Worm (Caenorhabditis elegans) whole organism, early embryonic: ENCODE results near the gene Y79H2A.3.

Experiments used
- B0310.2 ChIP-seq: sonication (generic microtip); optimal IDR thresholded peaks from 2 replicates; lab custom pipeline; 2016; ENCODE audit warnings: mild to moderate bottlenecking, missing genetic modification characterization, missing compliant biosample characterization
- F13C5.2 ChIP-seq: sonication (generic microtip); optimal IDR thresholded peaks from 2 replicates; lab custom pipeline; 2017; ENCODE audit warnings: mild to moderate bottlenecking, missing genetic modification characterization, inconsistent platforms, missing compliant biosample characterization
- ama-1 ChIP-seq: fragments of 150-350 bp; optimal IDR thresholded peaks from 2 replicates; lab custom pipeline; 2014
- ceh-13 ChIP-seq: fragments of 200-800 bp; sonication (Bioruptor generic); optimal IDR thresholded peaks from 2 replicates; lab custom pipeline; 2018; ENCODE audit warnings: mild to moderate bottlenecking, missing genetic modification characterization, missing compliant biosample characterization
- flt-1 ChIP-seq: fragments of 200-800 bp; sonication (Bioruptor generic); IDR thresholded peaks from 2 replicates; pipeline ENCODE4 v1.3.6; 2022; ENCODE audit warnings: missing genetic modification characterization, missing compliant biosample characterization
- hmbx-1 ChIP-seq: sonication (generic microtip); optimal IDR thresholded peaks from 2 replicates; lab custom pipeline; 2016; ENCODE audit warnings: mild to moderate bottlenecking, missing genetic modification characterization, missing compliant biosample characterization
- hmg-4 ChIP-seq: fragments of 200-800 bp; sonication (Bioruptor generic); optimal IDR thresholded peaks from 2 replicates; lab custom pipeline; 2018; ENCODE audit warnings: mild to moderate bottlenecking, missing genetic modification characterization, missing compliant biosample characterization
- pes-1 ChIP-seq: fragments of 200-800 bp; sonication (Bioruptor generic); IDR thresholded peaks from 2 replicates; pipeline ENCODE4 v1.3.6; 2022; ENCODE audit warnings: missing genetic modification reagents, missing genetic modification characterization, missing compliant biosample characterization
- sea-1 ChIP-seq: fragments of 200-800 bp; sonication (Bioruptor generic); conservative IDR thresholded peaks from 2 replicates; pipeline ENCODE4 v1.3.6; 2022; ENCODE audit warnings: missing genetic modification characterization, missing compliant biosample characterization
- tbx-11 ChIP-seq: fragments of 200-800 bp; sonication (Bioruptor generic); IDR thresholded peaks from 2 replicates; pipeline ENCODE4 v1.3.6; 2022; ENCODE audit warnings: missing genetic modification characterization, missing compliant biosample characterization

DNA sequence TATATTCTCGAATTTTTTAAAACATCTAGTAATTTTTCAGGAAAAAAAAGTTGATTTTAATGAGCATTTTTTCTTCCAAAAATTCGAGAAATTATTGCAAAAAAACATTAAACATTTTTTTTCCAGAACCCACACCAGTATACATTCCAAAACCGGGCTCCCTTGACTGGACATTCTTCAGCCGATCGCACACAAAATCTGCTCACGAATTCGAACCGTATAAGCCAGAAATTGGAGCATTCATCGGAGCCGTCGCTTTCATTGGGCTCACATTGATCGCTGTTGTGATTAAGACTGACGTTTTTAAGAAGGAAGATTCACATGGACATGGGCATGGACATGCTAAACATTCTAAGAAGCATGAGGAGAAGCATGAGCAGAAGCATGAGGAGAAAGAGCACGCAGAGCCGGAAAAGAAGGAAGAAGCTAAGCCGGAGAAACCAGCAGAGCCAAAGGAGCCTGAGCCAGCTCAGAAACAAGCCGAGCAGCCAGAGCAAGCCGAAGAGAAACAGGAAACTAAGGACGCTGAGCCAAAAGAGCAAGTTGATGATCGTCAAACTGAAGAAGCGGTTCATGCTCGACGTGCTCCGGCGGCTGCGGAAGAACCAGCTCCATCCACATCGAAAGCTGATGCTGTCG is 60.3 kb downstream of the Y79H2A.3 start:
- TF ChIP-seq B0310.2 (tag; lab: Kevin White, UChicago) = no peak
- no peak for TF ChIP-seq flt-1 (GFP tag; lab: Robert Waterston, UW)
- TF ChIP-seq hmg-4 (GFP tag; lab: Kevin White, UChicago) = no peak
- TF ChIP-seq pes-1 (GFP tag; lab: Robert Waterston, UW) = no peak
- TF ChIP-seq sea-1 (GFP tag; lab: Robert Waterston, UW) = no peak
- TF ChIP-seq ama-1 (lab: Kevin White, UChicago) = no peak
- no peak for TF ChIP-seq hmbx-1 (tag; lab: Kevin White, UChicago)
- no peak for TF ChIP-seq tbx-11
- TF ChIP-seq F13C5.2 (tag; lab: Kevin White, UChicago) = no peak
- no peak for TF ChIP-seq ceh-13 (GFP tag; lab: Kevin White, UChicago)
